Fruit fly (Drosophila melanogaster): ENCODE results near the gene CG3744.
A peak's percentile ranks its signal among the peaks of the same experiment; 100 is the strongest.

Gene CG3744

DNA sequence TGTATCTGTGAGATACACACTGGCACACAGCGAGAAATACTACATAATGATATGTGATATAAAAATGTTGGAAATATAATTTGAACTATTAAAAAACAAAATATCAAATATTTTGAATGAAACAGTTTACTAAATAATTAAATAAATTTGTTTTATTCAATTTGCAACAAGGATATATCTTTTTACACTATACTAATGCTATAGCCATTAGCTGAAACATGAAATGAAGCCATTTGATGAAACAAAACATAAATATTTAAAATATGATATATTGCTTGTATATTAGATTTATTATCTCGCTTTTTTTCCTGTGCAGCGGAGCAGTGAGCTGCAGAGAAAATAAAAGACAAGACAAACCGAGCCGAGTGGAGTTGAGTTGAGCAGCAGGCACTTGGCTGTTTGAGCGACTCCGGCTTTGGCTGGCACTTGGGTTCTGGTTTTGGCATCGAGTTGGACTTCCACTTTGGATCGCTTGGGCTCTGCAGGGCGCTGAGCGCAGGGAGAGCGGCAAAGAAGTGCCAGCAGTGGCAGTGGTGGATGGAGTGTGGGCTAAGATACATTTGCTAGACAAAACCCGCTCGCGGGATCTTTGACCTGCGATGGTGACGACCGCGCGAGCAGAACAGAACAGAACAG, 17.0 kb upstream of the CG3744 start (continued):
- no peak for TF ChIP-seq Dip2 (GFP tag; IDR thresholded peaks at IDR 0.05)
- TF ChIP-seq CG17361 (GFP tag; IDR thresholded peaks at IDR 0.05) = peak; percentile 98
- TF ChIP-seq Hr39 (optimal IDR thresholded peaks at IDR 0.05) = no peak
- TF ChIP-seq corto (GFP tag; optimal IDR thresholded peaks at IDR 0.05) = peak; percentile 37
- peak in 1 of 2 experiments; percentile 78 for TF ChIP-seq Hr78 (GFP tag; optimal IDR thresholded peaks at IDR 0.05)
- peak; percentile 59 for TF ChIP-seq sens (GFP tag)
- TF ChIP-seq NK7.1 (GFP tag; optimal IDR thresholded peaks at IDR 0.05) = no peak
- TF ChIP-seq CG12744 (GFP tag; optimal IDR thresholded peaks at IDR 0.05) = no peak
- TF ChIP-seq Six4 (GFP tag; optimal IDR thresholded peaks at IDR 0.05) = peak; percentile 71
- TF ChIP-seq Dp (GFP tag; optimal IDR thresholded peaks at IDR 0.05) = no peak
- TF ChIP-seq CG2199 (GFP tag; IDR thresholded peaks at IDR 0.05) = no peak
- TF ChIP-seq Ets97D (GFP tag; optimal IDR thresholded peaks at IDR 0.05) = no peak
- no peak for TF ChIP-seq Camta (GFP tag; optimal IDR thresholded peaks at IDR 0.05)
- TF ChIP-seq ap (GFP tag; IDR thresholded peaks at IDR 0.05) = peak; percentile 60; the same call in 1 of the 2 replicates
- TF ChIP-seq stwl (tag; optimal IDR thresholded peaks at IDR 0.05) = no peak
- TF ChIP-seq CG4328 (GFP tag; optimal IDR thresholded peaks at IDR 0.05) = peak; percentile 68
- TF ChIP-seq Adf1 (GFP tag; IDR thresholded peaks at IDR 0.05) = no peak
- no peak for TF ChIP-seq luna (GFP tag; optimal IDR thresholded peaks at IDR 0.05)
- TF ChIP-seq CG17359 (tag; optimal IDR thresholded peaks at IDR 0.05) = peak; percentile 85

DNA sequence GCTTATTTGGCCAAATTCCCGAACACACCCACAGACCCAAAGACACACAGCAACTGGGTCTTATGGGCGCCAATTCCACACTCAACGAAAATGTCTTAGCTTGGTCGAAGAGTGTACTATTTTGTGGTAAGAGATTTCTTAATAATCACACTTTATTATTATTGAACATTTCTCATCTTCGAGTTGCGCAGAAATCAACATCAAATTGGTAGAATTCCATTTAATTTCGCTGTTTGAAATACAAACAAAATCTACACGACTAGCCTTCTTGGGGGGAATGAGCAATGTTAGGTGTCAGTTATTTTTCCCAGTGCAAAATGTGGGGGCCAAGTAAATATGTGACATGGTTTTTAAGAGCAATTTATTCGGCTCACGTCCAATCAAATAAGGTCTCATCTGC, 14.5 kb upstream of the CG3744 start:
- TF ChIP-seq bsh (GFP tag; optimal IDR thresholded peaks at IDR 0.05) (peak in 1 of 2 experiments; percentile 10), CG1603 (tag; optimal IDR thresholded peaks at IDR 0.05) (peak; percentile 33), tgo (GFP tag; IDR thresholded peaks at IDR 0.05) (peak; percentile 26; the same call in 1 of the 3 replicates), dysf (GFP tag; IDR thresholded peaks at IDR 0.05) (0 out of 3 replicates have a peak, but pooled peaks have one; percentile 38), CG13424 (tag; optimal IDR thresholded peaks at IDR 0.05) (peak; percentile 27), Oli (tag; optimal IDR thresholded peaks at IDR 0.05) (peak; percentile 14), zf30C (GFP tag; optimal IDR thresholded peaks at IDR 0.05) (peak; percentile 29), CG30403 (GFP tag; optimal IDR thresholded peaks at IDR 0.05) (peak; percentile 13), CG12744 (GFP tag; optimal IDR thresholded peaks at IDR 0.05) (no peak), dmrt99B (tag; optimal IDR thresholded peaks at IDR 0.05) (peak; percentile 31), gem (tag; optimal IDR thresholded peaks at IDR 0.05) (peak; percentile 36), Ada2b (GFP tag; IDR thresholded peaks at IDR 0.05) (0 out of 2 replicates have a peak, but pooled peaks have one; percentile 12), CG2712 (tag; optimal IDR thresholded peaks at IDR 0.05) (peak; percentile 18), Sry-β (GFP tag; optimal IDR thresholded peaks at IDR 0.05) (no peak), CG12769 (tag; optimal IDR thresholded peaks at IDR 0.05) (peak; percentile 12), CG15011 (GFP tag; optimal IDR thresholded peaks at IDR 0.05) (no peak), Med (GFP tag) (peak; percentile 75), Sox102F (GFP tag; optimal IDR thresholded peaks at IDR 0.05) (peak; percentile 24), unpg (GFP tag; optimal IDR thresholded peaks at IDR 0.05) (peak; percentile 17), CG2678 (tag; optimal IDR thresholded peaks at IDR 0.05) (peak; percentile 26), caup (GFP tag; optimal IDR thresholded peaks at IDR 0.05; ENCODE audit: severe bottlenecking) (no peak), nmo (GFP tag; optimal IDR thresholded peaks at IDR 0.05) (peak; percentile 15), CG12391 (tag; optimal IDR thresholded peaks at IDR 0.05) (peak; percentile 3), CG3838 (GFP tag; optimal IDR thresholded peaks at IDR 0.05) (no peak), fd3F (GFP tag; optimal IDR thresholded peaks at IDR 0.05) (no peak), CG31224 (GFP tag; IDR thresholded peaks at IDR 0.05) (no peak), Xrp1 (GFP tag; IDR thresholded peaks at IDR 0.05) (peak; percentile 9; the same call in 1 of the 2 replicates), CG3847 (GFP tag; IDR thresholded peaks at IDR 0.05) (0 out of 2 replicates have a peak, but pooled peaks have one; percentile 16), Drgx (GFP tag; IDR thresholded peaks at IDR 0.05) (peak; percentile 30; the same call in 1 of the 2 replicates), CG4820 (GFP tag; optimal IDR thresholded peaks at IDR 0.05) (no peak), Ets65A (GFP tag) (peak; percentile 88)

Measured in whole organism, embryonic.